Worm (Caenorhabditis elegans) whole organism, midembryonic: ENCODE results near the gene ubc-21.

Source experiments
- T22C8.4 ChIP-seq: fragments of 200-800 bp; sonication (Bioruptor generic); IDR thresholded peaks from 2 replicates; pipeline ENCODE4 v1.3.6; 2022; ENCODE audit warnings: missing genetic modification characterization, missing compliant biosample characterization
- cog-1 ChIP-seq: sonication (generic microtip); optimal IDR thresholded peaks from 2 replicates; lab custom pipeline; 2016; ENCODE audit warnings: missing genetic modification characterization, missing compliant biosample characterization
- flt-1 ChIP-seq: fragments of 200-800 bp; sonication (Bioruptor generic); IDR thresholded peaks from 2 replicates; pipeline ENCODE4 v1.3.6; 2022; ENCODE audit warnings: missing genetic modification characterization, missing compliant biosample characterization
- klf-2 ChIP-seq: fragments of 200-800 bp; sonication (Bioruptor generic); conservative IDR thresholded peaks from 2 replicates; pipeline ENCODE4 v1.3.6; 2022; ENCODE audit warnings: missing genetic modification reagents, missing genetic modification characterization, missing compliant biosample characterization
- med-1 ChIP-seq: sonication (generic microtip); optimal IDR thresholded peaks from 2 replicates; lab custom pipeline; 2017; ENCODE audit warnings: missing genetic modification characterization, mild to moderate bottlenecking, missing compliant biosample characterization, antibody characterized with exemption, missing genetic modification reagents; ENCODE audit not compliant: insufficient read depth
- ref-1 ChIP-seq: fragments of 200-800 bp; sonication (Bioruptor generic); conservative IDR thresholded peaks from 2 replicates; pipeline ENCODE4 v1.3.6; 2022; ENCODE audit warnings: missing genetic modification reagents, missing genetic modification characterization, missing compliant biosample characterization
- tab-1 ChIP-seq: fragments of 200-800 bp; sonication (Bioruptor generic); IDR thresholded peaks from 2 replicates; pipeline ENCODE4 v1.3.6; 2022; ENCODE audit warnings: missing genetic modification characterization, missing compliant biosample characterization
- ztf-23 ChIP-seq: fragments of 200-800 bp; sonication (Bioruptor generic); IDR thresholded peaks from 2 replicates; pipeline ENCODE4 v1.3.6; 2022; ENCODE audit warnings: missing genetic modification reagents, missing genetic modification characterization, missing compliant biosample characterization
- ztf-29 ChIP-seq: fragments of 200-800 bp; sonication (Bioruptor generic); IDR thresholded peaks from 2 replicates; pipeline ENCODE4 v1.3.6; 2022; ENCODE audit warnings: missing genetic modification reagents, missing genetic modification characterization, missing compliant biosample characterization

The ubc-21 gene

ce11 chrX:8875867-8876266 is 6.4 kb downstream of the ubc-21 start:
- TF ChIP-seq ztf-29 (GFP tag; lab: Robert Waterston, UW) (no peak), ztf-23 (GFP tag; lab: Robert Waterston, UW) (no peak), ref-1 (no peak), T22C8.4 (GFP tag; lab: Robert Waterston, UW) (no peak)

ce11 chrX:8877162-8877561 is 7.7 kb downstream of the ubc-21 start:
- TF ChIP-seq cog-1 (tag; lab: Kevin White, UChicago), result no peak
- no peak for TF ChIP-seq med-1 (GFP tag; lab: Kevin White, UChicago)
- no peak for TF ChIP-seq ztf-29 (GFP tag; lab: Robert Waterston, UW)
- no peak for TF ChIP-seq ref-1
- no peak for TF ChIP-seq klf-2 (GFP tag; lab: Robert Waterston, UW)
- no peak for TF ChIP-seq tab-1 (GFP tag; lab: Robert Waterston, UW)
- no peak for TF ChIP-seq ztf-23 (GFP tag; lab: Robert Waterston, UW)
- TF ChIP-seq T22C8.4 (GFP tag; lab: Robert Waterston, UW), result no peak
- TF ChIP-seq flt-1, result no peak

ce11 chrX:8878709-8879108 is 9.3 kb downstream of the ubc-21 start:
- TF ChIP-seq ztf-29 (GFP tag; lab: Robert Waterston, UW) (no peak), med-1 (GFP tag; lab: Kevin White, UChicago) (no peak), flt-1 (no peak), cog-1 (tag; lab: Kevin White, UChicago) (no peak), T22C8.4 (GFP tag; lab: Robert Waterston, UW) (no peak), ztf-23 (GFP tag; lab: Robert Waterston, UW) (no peak), ref-1 (no peak), tab-1 (GFP tag; lab: Robert Waterston, UW) (no peak), klf-2 (GFP tag; lab: Robert Waterston, UW) (no peak)

- TF ChIP-seq ztf-23 (GFP tag; lab: Robert Waterston, UW) (no peak), flt-1 (no peak), klf-2 (GFP tag; lab: Robert Waterston, UW) (no peak), cog-1 (tag; lab: Kevin White, UChicago) (no peak), med-1 (GFP tag; lab: Kevin White, UChicago) (no peak), ref-1 (no peak), ztf-29 (GFP tag; lab: Robert Waterston, UW) (no peak), T22C8.4 (GFP tag; lab: Robert Waterston, UW) (no peak), tab-1 (GFP tag; lab: Robert Waterston, UW) (no peak)
Observed at ce11 chrX:8879349-8879748, 9.9 kb downstream of the ubc-21 start, which contains the start of gene C06E2.2. C06E2.2 (plus strand) TSS chrX:8879649.

ce11 chrX:8882162-8882561 is 12.7 kb downstream of the ubc-21 start:
- TF ChIP-seq ref-1, result no peak
- no peak for TF ChIP-seq flt-1
- no peak for TF ChIP-seq T22C8.4 (GFP tag; lab: Robert Waterston, UW)
- no peak for TF ChIP-seq tab-1 (GFP tag; lab: Robert Waterston, UW)
- no peak for TF ChIP-seq med-1 (GFP tag; lab: Kevin White, UChicago)
- TF ChIP-seq ztf-29 (GFP tag; lab: Robert Waterston, UW), result no peak
- TF ChIP-seq cog-1 (tag; lab: Kevin White, UChicago), result no peak
- no peak for TF ChIP-seq klf-2 (GFP tag; lab: Robert Waterston, UW)
- no peak for TF ChIP-seq ztf-23 (GFP tag; lab: Robert Waterston, UW)

ce11 chrX:8888835-8889234 is 19.4 kb downstream of the ubc-21 start:
- TF ChIP-seq ztf-29 (GFP tag; lab: Robert Waterston, UW), result no peak
- no peak for TF ChIP-seq ztf-23 (GFP tag; lab: Robert Waterston, UW)
- no peak for TF ChIP-seq klf-2 (GFP tag; lab: Robert Waterston, UW)
- no peak for TF ChIP-seq ref-1
- TF ChIP-seq flt-1, result no peak

ce11 chrX:8890251-8890755 is 20.9 kb downstream of the ubc-21 start:
- TF ChIP-seq med-1 (GFP tag; lab: Kevin White, UChicago) (no peak), ztf-29 (GFP tag; lab: Robert Waterston, UW) (no peak), cog-1 (tag; lab: Kevin White, UChicago) (no peak), ztf-23 (GFP tag; lab: Robert Waterston, UW) (no peak), tab-1 (GFP tag; lab: Robert Waterston, UW) (no peak), klf-2 (GFP tag; lab: Robert Waterston, UW) (no peak), T22C8.4 (GFP tag; lab: Robert Waterston, UW) (no peak), flt-1 (no peak), ref-1 (no peak)

ce11 chrX:8891393-8891953 is 22.0 kb downstream of the ubc-21 start:
- TF ChIP-seq T22C8.4 (GFP tag; lab: Robert Waterston, UW) (no peak), tab-1 (GFP tag; lab: Robert Waterston, UW) (no peak), klf-2 (GFP tag; lab: Robert Waterston, UW) (no peak), ztf-23 (GFP tag; lab: Robert Waterston, UW) (no peak), ref-1 (no peak), med-1 (GFP tag; lab: Kevin White, UChicago) (no peak), flt-1 (no peak), ztf-29 (GFP tag; lab: Robert Waterston, UW) (no peak), cog-1 (tag; lab: Kevin White, UChicago) (no peak)

- TF ChIP-seq ztf-23 (GFP tag; lab: Robert Waterston, UW) (no peak), ztf-29 (GFP tag; lab: Robert Waterston, UW) (no peak), cog-1 (tag; lab: Kevin White, UChicago) (no peak), ref-1 (no peak), tab-1 (GFP tag; lab: Robert Waterston, UW) (no peak)
Observed at ce11 chrX:8892808-8893207, 23.4 kb downstream of the ubc-21 start, which contains the start of gene C13E3.1. C13E3.1 (plus strand) TSS chrX:8893108.
